Worm (Caenorhabditis elegans) whole organism, L4 larva: ENCODE data around the gene R08A2.7.

ENCODE experiments used
- F44E2.7 ChIP-seq: fragments of 200-800 bp; sonication (Bioruptor generic); IDR thresholded peaks from 2 replicates; pipeline ENCODE4 v2.1.2; 2022; ENCODE audit warnings: missing genetic modification characterization, missing compliant biosample characterization
- R02D3.7 ChIP-seq: fragments of 150-350 bp; sonication (generic microtip); optimal IDR thresholded peaks from 3 replicates; lab custom pipeline; 2014; ENCODE audit warnings: missing biosample characterization, missing genetic modification characterization
- T20F7.1 ChIP-seq: fragments of 200-800 bp; sonication (Bioruptor generic); optimal IDR thresholded peaks from 2 replicates; lab custom pipeline; 2018; ENCODE audit warnings: mild to moderate bottlenecking, missing genetic modification characterization, missing compliant biosample characterization
- Y105C5A.15 ChIP-seq: fragments of 200-800 bp; sonication (Bioruptor generic); IDR thresholded peaks from 2 replicates; pipeline ENCODE4 v1.3.6; 2022; ENCODE audit warnings: missing genetic modification characterization, missing compliant biosample characterization
- Y48G9A.11 ChIP-seq: fragments of 200-800 bp; sonication (Bioruptor generic); IDR thresholded peaks from 2 replicates; pipeline ENCODE4 v1.3.6; 2022; ENCODE audit warnings: missing genetic modification reagents, missing genetic modification characterization, missing compliant biosample characterization
- Y75B8A.6 ChIP-seq: fragments of 200-800 bp; sonication (Bioruptor generic); IDR thresholded peaks from 2 replicates; pipeline ENCODE4 v1.3.6; 2022; ENCODE audit warnings: missing genetic modification reagents, missing genetic modification characterization, missing compliant biosample characterization
- ZK337.2 ChIP-seq: fragments of 200-800 bp; sonication (Bioruptor generic); IDR thresholded peaks from 2 replicates; pipeline ENCODE4 v1.3.6; 2022; ENCODE audit warnings: missing genetic modification reagents, missing genetic modification characterization, missing compliant biosample characterization
- ZK546.5 ChIP-seq, 2 experiments: sonication (generic microtip); optimal IDR thresholded peaks; 2 replicates each; lab custom pipeline; 2017; ENCODE audit warnings: missing biosample characterization in 2 of 2, missing genetic modification characterization in 2 of 2
- aha-1 ChIP-seq: fragments of 150-350 bp; peaks from one replicate; lab custom pipeline; 2014; ENCODE audit warnings: missing biosample characterization, missing genetic modification characterization
- aly-2 ChIP-seq: sonication (generic microtip); optimal IDR thresholded peaks from 2 replicates; lab custom pipeline; 2018; ENCODE audit warnings: missing biosample characterization, missing genetic modification characterization
- ceh-20 ChIP-seq: fragments of 200-800 bp; sonication (Bioruptor generic); IDR thresholded peaks from 2 replicates; pipeline ENCODE4 v1.3.6; 2022; ENCODE audit warnings: missing genetic modification reagents, missing genetic modification characterization, missing compliant biosample characterization
- cey-2 ChIP-seq: sonication (generic microtip); optimal IDR thresholded peaks from 3 replicates; lab custom pipeline; 2017; ENCODE audit warnings: missing genetic modification characterization, mild to moderate bottlenecking, missing compliant biosample characterization, antibody characterized with exemption, borderline replicate concordance; ENCODE audit not compliant: insufficient read depth
- dpl-1 ChIP-seq: fragments of 150-350 bp; optimal IDR thresholded peaks from 2 replicates; lab custom pipeline; 2014; ENCODE audit warnings: missing biosample characterization, missing genetic modification reagents, missing genetic modification characterization
- egl-27 ChIP-seq: sonication (generic microtip); optimal IDR thresholded peaks from 3 replicates; lab custom pipeline; 2017; ENCODE audit warnings: missing biosample characterization, missing genetic modification reagents, missing genetic modification characterization
- hlh-30 ChIP-seq: sonication (generic microtip); optimal IDR thresholded peaks from 2 replicates; lab custom pipeline; 2017; ENCODE audit warnings: antibody characterized with exemption, mild to moderate bottlenecking, missing genetic modification characterization, missing compliant biosample characterization; ENCODE audit not compliant: insufficient read depth
- lin-29 ChIP-seq: fragments of 200-800 bp; sonication (Bioruptor generic); IDR thresholded peaks from 2 replicates; pipeline ENCODE4 v1.3.6; 2022; ENCODE audit warnings: missing genetic modification reagents, missing genetic modification characterization, missing compliant biosample characterization
- lsy-2 ChIP-seq, 2 experiments: fragments of 150-350 bp in 1 of 2; sonication (generic microtip) in 1 of 2; optimal IDR thresholded peaks; 2 replicates each; lab custom pipeline; 2014 to 2017; ENCODE audit warnings: missing biosample characterization in 2 of 2, missing genetic modification characterization in 2 of 2
- nhr-11 ChIP-seq: fragments of 150-350 bp; optimal IDR thresholded peaks from 2 replicates; lab custom pipeline; 2014; ENCODE audit warnings: missing biosample characterization, missing genetic modification characterization
- nhr-25 ChIP-seq: sonication (generic microtip); optimal IDR thresholded peaks from 2 replicates; lab custom pipeline; 2017; ENCODE audit warnings: missing genetic modification characterization, mild to moderate bottlenecking, missing compliant biosample characterization, antibody characterized with exemption, moderate library complexity, borderline replicate concordance; ENCODE audit not compliant: insufficient read depth
- nhr-41 ChIP-seq: fragments of 200-800 bp; sonication (Bioruptor generic); IDR thresholded peaks from 2 replicates; pipeline ENCODE4 v1.3.6; 2022; ENCODE audit warnings: missing genetic modification reagents, missing genetic modification characterization, missing compliant biosample characterization
- nhr-42 ChIP-seq: fragments of 200-800 bp; sonication (Bioruptor generic); IDR thresholded peaks from 2 replicates; pipeline ENCODE4 v1.3.6; 2022; ENCODE audit warnings: missing genetic modification characterization, missing compliant biosample characterization
- nhr-76 ChIP-seq: fragments of 150-350 bp; optimal IDR thresholded peaks from 2 replicates; lab custom pipeline; 2014; ENCODE audit warnings: missing biosample characterization, missing genetic modification characterization
- nhr-77 ChIP-seq: fragments of 150-350 bp; optimal IDR thresholded peaks from 2 replicates; lab custom pipeline; 2014; ENCODE audit warnings: missing biosample characterization, missing genetic modification characterization
- pha-4 ChIP-seq, 2 experiments: fragments of 150-350 bp in 1 of 2; fragments of 200-800 bp in 1 of 2; sonication (Bioruptor generic) in 1 of 2; IDR thresholded peaks in 1 of 2; optimal IDR thresholded peaks in 1 of 2; 2 replicates each; pipeline versions ENCODE4 v1.3.6 to Lab custom; 2014 to 2022; ENCODE audit warnings: missing genetic modification characterization in 2 of 2, missing genetic modification reagents in 2 of 2, missing biosample characterization in 1 of 2, missing compliant biosample characterization in 1 of 2
- rbr-2 ChIP-seq: sonication (generic microtip); optimal IDR thresholded peaks from 2 replicates; lab custom pipeline; 2016; ENCODE audit warnings: missing genotype, missing genetic modification characterization, missing compliant biosample characterization
- sdz-12 ChIP-seq: fragments of 200-800 bp; sonication (Bioruptor generic); optimal IDR thresholded peaks from 2 replicates; lab custom pipeline; 2018; ENCODE audit warnings: mild to moderate bottlenecking, missing genetic modification characterization, missing compliant biosample characterization
- snpc-4 ChIP-seq: fragments of 150-350 bp; optimal IDR thresholded peaks from 2 replicates; lab custom pipeline; 2014; ENCODE audit warnings: missing biosample characterization, missing genetic modification characterization
- spr-1 ChIP-seq: sonication (generic microtip); optimal IDR thresholded peaks from 2 replicates; lab custom pipeline; 2016; ENCODE audit warnings: mild to moderate bottlenecking, missing genetic modification characterization, missing compliant biosample characterization
- unc-39 ChIP-seq: sonication (generic microtip); optimal IDR thresholded peaks from 2 replicates; lab custom pipeline; 2017; ENCODE audit warnings: missing biosample characterization, missing genetic modification characterization
- unc-62 ChIP-seq, 3 experiments: fragments of 150-350 bp in 1 of 3; sonication (generic microtip); optimal IDR thresholded peaks in 2 of 3; peaks in 1 of 3; 1 replicate in 1 of 3; 2 replicates in 2 of 3; lab custom pipeline; 2014 to 2017; ENCODE audit warnings: missing biosample characterization in 3 of 3, missing genetic modification characterization in 3 of 3, missing genetic modification reagents in 3 of 3, missing genotype in 1 of 3
- vab-7 ChIP-seq: fragments of 200-800 bp; sonication (Bioruptor generic); IDR thresholded peaks from 2 replicates; pipeline ENCODE4 v1.3.6; 2022; ENCODE audit warnings: missing genetic modification reagents, missing genetic modification characterization, missing compliant biosample characterization
- zag-1 ChIP-seq: fragments of 150-350 bp; optimal IDR thresholded peaks from 2 replicates; lab custom pipeline; 2014; ENCODE audit warnings: missing biosample characterization, missing genetic modification characterization
- zip-11 ChIP-seq: fragments of 200-800 bp; sonication (Bioruptor generic); IDR thresholded peaks from 2 replicates; pipeline ENCODE4 v1.3.6; 2022; ENCODE audit warnings: missing genetic modification characterization, missing compliant biosample characterization

R08A2.7 gene

DNA sequence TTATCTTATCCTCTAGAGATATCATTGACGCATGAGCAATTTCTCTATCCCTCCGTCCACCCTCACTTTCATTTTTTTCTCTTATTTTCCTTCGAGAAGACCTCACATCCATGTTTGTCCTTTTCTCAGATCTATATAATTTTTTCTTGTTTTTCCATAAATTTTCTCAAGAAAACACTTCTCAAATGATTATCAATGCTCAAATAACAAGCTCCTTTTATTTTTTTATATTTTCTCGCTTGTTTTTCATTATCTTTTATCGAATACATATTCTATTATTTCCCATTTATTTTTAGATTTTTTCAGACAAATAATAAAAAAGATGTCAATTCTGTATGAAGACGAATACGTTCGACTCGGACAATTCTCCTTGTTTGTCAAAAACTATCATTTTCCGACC, at the start of gene R08A2.7:
TSS of gene R08A2.7 (plus strand) at position 301 of the 400 bp plus-strand sequence.
- TF ChIP-seq unc-62 (GFP tag; optimal IDR thresholded peaks at IDR 0.05 in 1 of 2; lab: Kevin White, UChicago) (peak in 1 of 2 experiments; percentile 61), unc-62 (tag; optimal IDR thresholded peaks at IDR 0.05; lab: Kevin White, UChicago) (no peak), nhr-11 (tag; lab: Kevin White, UChicago) (no peak)

DNA sequence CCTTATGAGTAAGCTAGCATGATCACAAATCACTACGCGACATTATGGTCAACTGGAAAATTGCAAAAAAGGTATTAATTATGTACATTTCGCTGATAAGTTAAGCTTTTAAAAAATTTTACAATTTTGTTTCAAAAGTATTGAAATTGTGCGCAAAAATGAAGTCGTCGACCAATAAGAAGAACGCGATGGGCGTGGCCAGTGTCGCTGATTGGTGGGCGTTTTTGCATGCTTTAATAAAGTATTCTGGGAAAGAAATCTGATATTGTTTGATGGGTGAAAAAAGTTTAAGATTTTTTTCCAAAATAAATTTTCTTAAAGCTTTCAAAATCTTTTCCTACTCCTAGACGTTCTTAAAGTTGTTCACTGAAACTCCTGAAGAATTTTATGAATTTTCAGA, 44.8 kb upstream of the R08A2.7 start:
- TF ChIP-seq nhr-76 (tag; lab: Kevin White, UChicago) (no peak), R02D3.7 (tag; lab: Kevin White, UChicago) (no peak), zip-11 (GFP tag; lab: Robert Waterston, UW) (no peak), vab-7 (GFP tag; lab: Robert Waterston, UW) (no peak), lin-29 (GFP tag; lab: Robert Waterston, UW) (no peak), cey-2 (tag; lab: Kevin White, UChicago) (no peak), ceh-20 (GFP tag; lab: Robert Waterston, UW) (no peak)

DNA sequence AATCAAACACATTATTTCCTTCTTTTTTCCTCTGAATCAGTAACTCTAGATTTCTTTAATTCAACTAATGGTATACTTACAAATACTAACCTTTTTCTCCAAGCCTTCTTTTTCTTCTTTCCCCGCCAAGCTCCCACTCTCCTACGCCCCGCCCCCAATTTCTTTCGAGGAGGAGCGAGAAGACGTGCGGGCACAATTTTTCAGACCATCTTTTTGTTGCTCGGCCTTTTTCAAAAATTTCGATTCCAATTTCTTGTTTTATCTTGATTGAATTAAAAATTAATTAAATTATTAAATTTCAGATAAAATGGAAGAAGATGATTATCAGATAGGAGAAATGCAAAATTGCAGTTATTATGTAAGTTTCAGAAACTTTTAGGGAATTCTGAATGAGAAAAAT, 43.1 kb upstream of the R08A2.7 start, which contains the start of gene C47E8.3:
TSS of gene C47E8.3 (plus strand) at position 301 of the 400 bp plus-strand sequence.
- TF ChIP-seq nhr-76 (tag; lab: Kevin White, UChicago) (no peak), aha-1 (tag; lab: Kevin White, UChicago) (peak; percentile 22), sdz-12 (no peak), snpc-4 (tag; lab: Kevin White, UChicago) (no peak), Y75B8A.6 (GFP tag; lab: Robert Waterston, UW) (no peak), rbr-2 (tag; lab: Kevin White, UChicago) (no peak)
- TF ChIP-seq, all 104 proteins: peak for 1

DNA sequence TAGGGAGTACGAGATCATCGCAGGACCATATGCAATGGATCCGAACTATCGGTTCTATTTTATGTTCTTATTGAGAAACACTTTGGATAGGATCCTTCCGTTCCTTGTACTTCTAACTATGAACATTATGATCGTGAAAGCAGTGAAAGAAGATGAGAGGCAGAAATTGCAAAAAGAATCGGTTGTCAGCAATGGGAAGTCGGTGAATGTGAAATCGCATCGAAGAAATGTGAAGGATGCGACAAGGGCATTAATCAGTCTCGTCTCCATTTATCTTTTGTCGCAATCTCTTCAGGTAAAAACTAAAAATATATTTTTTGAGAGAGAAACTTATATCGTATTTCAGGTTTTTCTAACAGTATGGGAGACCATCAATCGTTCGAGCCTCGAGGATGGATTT, 40.2 kb upstream of the R08A2.7 start:
- TF ChIP-seq F44E2.7 (GFP tag; lab: Robert Waterston, UW) = no peak
- no peak for TF ChIP-seq T20F7.1 (GFP tag; lab: Kevin White, UChicago)
- TF ChIP-seq lsy-2 (tag; optimal IDR thresholded peaks at IDR 0.05; lab: Kevin White, UChicago) = peak in 1 of 2 experiments; percentile 5
- TF ChIP-seq unc-39 = no peak
- TF ChIP-seq spr-1 (tag; lab: Kevin White, UChicago) = no peak
- peak in 1 of 2 experiments; percentile 55 for TF ChIP-seq unc-62 (GFP tag; optimal IDR thresholded peaks at IDR 0.05 in 1 of 2; lab: Kevin White, UChicago)
- no peak for TF ChIP-seq unc-62 (tag; optimal IDR thresholded peaks at IDR 0.05; lab: Kevin White, UChicago)
- TF ChIP-seq aha-1 (tag; lab: Kevin White, UChicago) = peak; percentile 15
- TF ChIP-seq ceh-20 (GFP tag; lab: Robert Waterston, UW) = no peak
- no peak for TF ChIP-seq hlh-30 (tag; lab: Kevin White, UChicago)
- peak; percentile 8 for TF ChIP-seq nhr-25 (tag; lab: Kevin White, UChicago)

DNA sequence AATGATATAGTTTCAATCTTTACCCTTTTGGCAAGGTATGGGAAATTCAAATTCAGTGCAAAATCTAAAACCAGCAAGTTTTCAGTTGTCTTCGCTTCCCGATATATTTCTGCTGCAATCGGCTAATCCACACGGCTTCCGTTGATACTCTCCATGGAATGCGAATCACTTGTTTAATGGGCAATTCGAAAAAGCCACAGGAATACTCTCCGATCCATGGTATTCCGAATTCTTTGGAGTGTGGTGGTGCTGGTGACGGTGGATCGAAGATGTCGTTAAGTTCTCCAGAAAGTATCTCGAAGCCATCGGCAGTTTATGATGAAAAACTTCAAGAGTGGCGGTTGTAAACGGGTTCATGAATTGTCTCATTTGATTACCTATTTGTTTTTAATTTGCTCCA, 39.8 kb upstream of the R08A2.7 start:
- no peak for TF ChIP-seq snpc-4 (tag; lab: Kevin White, UChicago)
- no peak for TF ChIP-seq nhr-77
- TF ChIP-seq ZK546.5 (tag; optimal IDR thresholded peaks at IDR 0.05; lab: Kevin White, UChicago) = no peak
- TF ChIP-seq Y105C5A.15 (GFP tag; lab: Robert Waterston, UW) = 0 out of 2 replicates have a peak, but pooled peaks have one; percentile 13
- TF ChIP-seq dpl-1 (GFP tag; lab: Kevin White, UChicago) = no peak
- no peak for TF ChIP-seq aly-2 (tag; lab: Kevin White, UChicago)
- no peak for TF ChIP-seq egl-27 (tag; lab: Kevin White, UChicago)
- TF ChIP-seq nhr-41 (GFP tag; lab: Robert Waterston, UW) = no peak
- TF ChIP-seq nhr-42 (GFP tag; lab: Robert Waterston, UW) = no peak
- 0 out of 2 replicates have a peak, but pooled peaks have one; percentile 29 for TF ChIP-seq Y48G9A.11 (GFP tag; lab: Robert Waterston, UW)
- TF ChIP-seq ZK337.2 (GFP tag; lab: Robert Waterston, UW) = no peak
- TF ChIP-seq pha-4 (GFP tag; IDR thresholded peaks at IDR 0.05; lab: Robert Waterston, UW) = no peak
- TF ChIP-seq pha-4 (tag; optimal IDR thresholded peaks at IDR 0.05; lab: Kevin White, UChicago) = no peak
- TF ChIP-seq zag-1 (tag; lab: Kevin White, UChicago) = no peak
